Fruit fly (Drosophila melanogaster): ENCODE data around the gene eIF4G1.
A peak's percentile ranks its signal among the peaks of the same experiment; 100 is the strongest.

eIF4G1 gene

DNA sequence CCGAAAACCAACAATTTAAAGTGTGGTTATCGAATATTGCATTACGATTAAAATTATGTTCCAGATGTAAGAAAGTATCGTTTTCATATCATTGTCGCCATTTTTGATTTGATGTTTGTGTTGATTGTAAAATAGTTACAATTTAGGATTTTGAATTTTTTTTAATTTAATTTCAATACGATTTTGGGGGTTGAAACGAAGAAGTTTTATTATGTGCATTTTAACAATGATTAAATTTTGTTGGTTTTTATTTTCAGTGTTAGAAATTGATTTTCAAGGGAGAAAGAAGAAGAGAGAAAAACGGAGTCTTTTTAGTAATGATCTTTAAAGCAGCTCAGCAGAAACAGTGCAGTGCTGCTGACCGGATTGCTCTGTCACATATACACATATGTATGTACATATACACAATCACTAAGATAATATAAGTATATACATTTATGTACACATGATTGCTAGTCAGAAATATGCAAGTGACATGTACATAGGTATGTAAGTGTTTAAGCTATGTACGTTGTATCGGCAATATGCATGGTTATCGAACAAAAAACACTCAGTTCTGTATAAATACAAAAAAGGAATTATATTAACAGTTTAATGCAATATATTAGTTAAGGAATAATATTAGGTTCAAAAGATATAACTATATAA lies 51.3 kb downstream of the eIF4G1 start:
- TF ChIP-seq pita (GFP tag; optimal IDR thresholded peaks at IDR 0.05), result no peak
- TF ChIP-seq Fer2 (tag; optimal IDR thresholded peaks at IDR 0.05), result no peak
- TF ChIP-seq Fer1 (GFP tag; optimal IDR thresholded peaks at IDR 0.05), result no peak
- TF ChIP-seq CG12744 (GFP tag; optimal IDR thresholded peaks at IDR 0.05), result no peak
- no peak for TF ChIP-seq D19B (GFP tag; optimal IDR thresholded peaks at IDR 0.05)
- TF ChIP-seq nom (GFP tag; optimal IDR thresholded peaks at IDR 0.05), result no peak
- peak; percentile 69 for TF ChIP-seq sens (GFP tag)
- peak; percentile 78 for TF ChIP-seq CG17385 (GFP tag; optimal IDR thresholded peaks at IDR 0.05)
- peak; percentile 47 for TF ChIP-seq CG8290 (GFP tag; optimal IDR thresholded peaks at IDR 0.05)
- peak in 1 of 2 experiments; percentile 41 for TF ChIP-seq CG8290 (tag; optimal IDR thresholded peaks at IDR 0.05)
- peak; percentile 92 for TF ChIP-seq phol (tag; optimal IDR thresholded peaks at IDR 0.05)
- no peak for TF ChIP-seq GATAe (GFP tag; conservative IDR thresholded peaks at IDR 0.05)
- TF ChIP-seq D19A (tag; optimal IDR thresholded peaks at IDR 0.05), result peak; percentile 12
- TF ChIP-seq dm (GFP tag; optimal IDR thresholded peaks at IDR 0.05), result no peak
- peak; percentile 7 for TF ChIP-seq CG4424 (GFP tag; optimal IDR thresholded peaks at IDR 0.05)
- no peak for TF ChIP-seq CG6765 (GFP tag; optimal IDR thresholded peaks at IDR 0.05)
- TF ChIP-seq pnt (GFP tag; optimal IDR thresholded peaks at IDR 0.05), result no peak
- TF ChIP-seq Sry-δ (GFP tag; optimal IDR thresholded peaks at IDR 0.05), result no peak
- TF ChIP-seq CG30020 (tag; optimal IDR thresholded peaks at IDR 0.05), result peak; percentile 94
- TF ChIP-seq knrl (GFP tag; IDR thresholded peaks at IDR 0.05; ENCODE audit: partially characterized antibody), result no peak
- TF ChIP-seq CG43689 (GFP tag; IDR thresholded peaks at IDR 0.05), result no peak
- no peak for TF ChIP-seq Hsf (GFP tag; optimal IDR thresholded peaks at IDR 0.05)
- TF ChIP-seq dpn (GFP tag; optimal IDR thresholded peaks at IDR 0.05), result no peak
- TF ChIP-seq Rx (GFP tag; IDR thresholded peaks at IDR 0.05), result no peak
- TF ChIP-seq gem (tag; optimal IDR thresholded peaks at IDR 0.05), result peak; percentile 29
- no peak for TF ChIP-seq CG8388 (GFP tag; optimal IDR thresholded peaks at IDR 0.05)
- no peak for TF ChIP-seq dmrt99B (tag; optimal IDR thresholded peaks at IDR 0.05)
- TF ChIP-seq en (GFP tag; optimal IDR thresholded peaks at IDR 0.05), result no peak
- no peak for TF ChIP-seq Lim3 (GFP tag; IDR thresholded peaks at IDR 0.05)
- no peak for TF ChIP-seq fu2 (GFP tag; optimal IDR thresholded peaks at IDR 0.05)
- TF ChIP-seq CG16813 (GFP tag; IDR thresholded peaks at IDR 0.05; ENCODE audit: partially characterized antibody), result no peak
- TF ChIP-seq CG10654 (GFP tag; optimal IDR thresholded peaks at IDR 0.05), result no peak
- TF ChIP-seq dan (GFP tag; IDR thresholded peaks at IDR 0.05), result no peak
- TF ChIP-seq CG18262 (tag; optimal IDR thresholded peaks at IDR 0.05), result peak; percentile 47
- no peak for TF ChIP-seq stc (GFP tag; IDR thresholded peaks at IDR 0.05)
- no peak for TF ChIP-seq CG7357 (GFP tag; IDR thresholded peaks at IDR 0.05)
- TF ChIP-seq trem (tag; optimal IDR thresholded peaks at IDR 0.05), result peak; percentile 42
- no peak for TF ChIP-seq CG2202 (tag; optimal IDR thresholded peaks at IDR 0.05)
- no peak for TF ChIP-seq peb (GFP tag; IDR thresholded peaks at IDR 0.05)
- peak; percentile 92 for TF ChIP-seq stwl (tag; optimal IDR thresholded peaks at IDR 0.05)
- TF ChIP-seq zf30C (GFP tag; optimal IDR thresholded peaks at IDR 0.05), result peak; percentile 54
- TF ChIP-seq tup (GFP tag; optimal IDR thresholded peaks at IDR 0.05), result no peak
- peak; percentile 72 for TF ChIP-seq CG10267 (tag; optimal IDR thresholded peaks at IDR 0.05)
- TF ChIP-seq TFAM (GFP tag; optimal IDR thresholded peaks at IDR 0.05), result no peak
- peak; percentile 6 for TF ChIP-seq CG2116 (GFP tag; optimal IDR thresholded peaks at IDR 0.05)
- no peak for TF ChIP-seq crp (GFP tag; optimal IDR thresholded peaks at IDR 0.05)
- no peak for TF ChIP-seq ind (GFP tag; optimal IDR thresholded peaks at IDR 0.05)
- TF ChIP-seq CG6175 (GFP tag; IDR thresholded peaks at IDR 0.05), result no peak
- TF ChIP-seq MESR4 (GFP tag; optimal IDR thresholded peaks at IDR 0.05), result peak; percentile 26
